Fruit fly (Drosophila melanogaster) whole organism, embryonic: ENCODE data around the gene CG42449.

Experiments
- CG16863 ChIP-seq: fragments of 200-800 bp; sonication (Bioruptor generic); optimal IDR thresholded peaks from 3 replicates; lab custom pipeline; 2016; ENCODE audit warnings: missing biosample characterization, missing genetic modification characterization
- CG3065 ChIP-seq: fragments of 200-800 bp; sonication (Bioruptor generic); optimal IDR thresholded peaks from 2 replicates; lab custom pipeline; 2016; ENCODE audit warnings: missing biosample characterization, missing genetic modification characterization
- Oli ChIP-seq: fragments of 200-800 bp; sonication (Bioruptor generic); optimal IDR thresholded peaks from 2 replicates; lab custom pipeline; 2018; ENCODE audit warnings: missing biosample characterization, mild to moderate bottlenecking, missing genetic modification characterization, moderate library complexity
- Rfx ChIP-seq: fragments of 200-800 bp; sonication (Bioruptor generic); IDR thresholded peaks from 2 replicates; pipeline ENCODE4 v1.3.6; 2022; ENCODE audit warnings: missing biosample characterization, missing genetic modification characterization
- Stat92E ChIP-seq, 3 experiments: fragments of >200 bp in 2 of 3; fragments of 200-800 bp in 1 of 3; sonication (Bioruptor generic) in 1 of 3; optimal IDR thresholded peaks; 2 replicates each; lab custom pipeline; 2017 to 2019; ENCODE audit warnings: missing biosample characterization in 3 of 3, missing genetic modification characterization in 3 of 3, mild to moderate bottlenecking in 1 of 3, moderate library complexity in 1 of 3
- br ChIP-seq: fragments of >200 bp; optimal IDR thresholded peaks from 2 replicates; lab custom pipeline; 2017

- TF ChIP-seq CG3065 (no peak), br (lab: Kevin White, UChicago) (no peak), Rfx (GFP tag; lab: Robert Waterston, UW) (no peak), CG16863 (GFP tag; lab: Kevin White, UChicago) (no peak), Stat92E (GFP tag; optimal IDR thresholded peaks at IDR 0.05; lab: Kevin White, UChicago) (no peak), Oli (tag; lab: Kevin White, UChicago) (no peak)
Measured at dm6 chrX:5637543-5637942, 45.5 kb upstream of the CG42449 start.
